Worm (Caenorhabditis elegans): Measurements from ENCODE around the gene mig-22.

ce11 chrIII:8809245-8809971 lies 42.3 kb upstream of the mig-22 start, which contains the start of gene prx-19:
- TF ChIP-seq W03F9.2 (tag; optimal IDR thresholded peaks at IDR 0.05), result no peak
- TF ChIP-seq him-1 (tag; optimal IDR thresholded peaks at IDR 0.05), result no peak
- TF ChIP-seq dao-5 (tag; optimal IDR thresholded peaks at IDR 0.05), result no peak
